Worm (Caenorhabditis elegans) whole organism, midembryonic: ENCODE data around the gene F20A1.6.

Experiments
- T22C8.4 ChIP-seq: fragments of 200-800 bp; sonication (Bioruptor generic); IDR thresholded peaks from 2 replicates; pipeline ENCODE4 v1.3.6; 2022; ENCODE audit warnings: missing genetic modification characterization, missing compliant biosample characterization
- cog-1 ChIP-seq: sonication (generic microtip); optimal IDR thresholded peaks from 2 replicates; lab custom pipeline; 2016; ENCODE audit warnings: missing genetic modification characterization, missing compliant biosample characterization
- flt-1 ChIP-seq: fragments of 200-800 bp; sonication (Bioruptor generic); IDR thresholded peaks from 2 replicates; pipeline ENCODE4 v1.3.6; 2022; ENCODE audit warnings: missing genetic modification characterization, missing compliant biosample characterization
- klf-2 ChIP-seq: fragments of 200-800 bp; sonication (Bioruptor generic); conservative IDR thresholded peaks from 2 replicates; pipeline ENCODE4 v1.3.6; 2022; ENCODE audit warnings: missing genetic modification reagents, missing genetic modification characterization, missing compliant biosample characterization
- med-1 ChIP-seq: sonication (generic microtip); optimal IDR thresholded peaks from 2 replicates; lab custom pipeline; 2017; ENCODE audit warnings: missing genetic modification characterization, mild to moderate bottlenecking, missing compliant biosample characterization, antibody characterized with exemption, missing genetic modification reagents; ENCODE audit not compliant: insufficient read depth
- ref-1 ChIP-seq: fragments of 200-800 bp; sonication (Bioruptor generic); conservative IDR thresholded peaks from 2 replicates; pipeline ENCODE4 v1.3.6; 2022; ENCODE audit warnings: missing genetic modification reagents, missing genetic modification characterization, missing compliant biosample characterization
- tab-1 ChIP-seq: fragments of 200-800 bp; sonication (Bioruptor generic); IDR thresholded peaks from 2 replicates; pipeline ENCODE4 v1.3.6; 2022; ENCODE audit warnings: missing genetic modification characterization, missing compliant biosample characterization
- ztf-23 ChIP-seq: fragments of 200-800 bp; sonication (Bioruptor generic); IDR thresholded peaks from 2 replicates; pipeline ENCODE4 v1.3.6; 2022; ENCODE audit warnings: missing genetic modification reagents, missing genetic modification characterization, missing compliant biosample characterization
- ztf-29 ChIP-seq: fragments of 200-800 bp; sonication (Bioruptor generic); IDR thresholded peaks from 2 replicates; pipeline ENCODE4 v1.3.6; 2022; ENCODE audit warnings: missing genetic modification reagents, missing genetic modification characterization, missing compliant biosample characterization

ce11 chrV:7050153-7050552 lies 23.2 kb upstream of the F20A1.6 start:
- TF ChIP-seq T22C8.4 (GFP tag; lab: Robert Waterston, UW) (no peak), tab-1 (no peak), flt-1 (GFP tag; lab: Robert Waterston, UW) (no peak), ztf-23 (GFP tag; lab: Robert Waterston, UW) (no peak), ref-1 (no peak), cog-1 (tag; lab: Kevin White, UChicago) (no peak), med-1 (GFP tag; lab: Kevin White, UChicago) (no peak), ztf-29 (GFP tag; lab: Robert Waterston, UW) (no peak), klf-2 (GFP tag; lab: Robert Waterston, UW) (no peak)
